Fruit fly (Drosophila melanogaster) whole organism, wandering third instar larva: ENCODE results near the gene CG46427.

Experiments used
- ey ChIP-seq: fragments of 200-800 bp; sonication (Bioruptor generic); optimal IDR thresholded peaks from 2 replicates; lab custom pipeline; 2016; ENCODE audit warnings: missing biosample characterization, missing genetic modification characterization
- h ChIP-seq: fragments of 200-800 bp; sonication (Bioruptor generic); optimal IDR thresholded peaks from 3 replicates; lab custom pipeline; 2016; ENCODE audit warnings: missing biosample characterization, mild to moderate bottlenecking, missing genetic modification characterization
- psq ChIP-seq: fragments of 200-800 bp; sonication (Bioruptor generic); optimal IDR thresholded peaks from 3 replicates; lab custom pipeline; 2017; ENCODE audit warnings: missing biosample characterization, mild to moderate bottlenecking, missing genetic modification characterization, moderate library complexity

dm6 chr3R:12405928-12406234 lies 33.1 kb downstream of the CG46427 start, which contains the start of gene Cyp9f2:
- TF ChIP-seq ey (GFP tag; lab: Kevin White, UChicago): no peak
- no peak for TF ChIP-seq h
- no peak for TF ChIP-seq psq
